Worm (Caenorhabditis elegans) whole organism, dauer: ENCODE results near the gene dyn-1.

Source experiments
- unc-62 ChIP-seq: sonication (generic microtip); optimal IDR thresholded peaks from 2 replicates; lab custom pipeline; 2017; ENCODE audit warnings: missing biosample characterization, missing genetic modification reagents, missing genetic modification characterization

The dyn-1 gene

ce11 chrX:15567986-15568940 is at the start of gene dyn-1:
dyn-1 (plus strand) TSS chrX:15568890.
- TF ChIP-seq unc-62 (GFP tag; lab: Kevin White, UChicago): no peak

DNA sequence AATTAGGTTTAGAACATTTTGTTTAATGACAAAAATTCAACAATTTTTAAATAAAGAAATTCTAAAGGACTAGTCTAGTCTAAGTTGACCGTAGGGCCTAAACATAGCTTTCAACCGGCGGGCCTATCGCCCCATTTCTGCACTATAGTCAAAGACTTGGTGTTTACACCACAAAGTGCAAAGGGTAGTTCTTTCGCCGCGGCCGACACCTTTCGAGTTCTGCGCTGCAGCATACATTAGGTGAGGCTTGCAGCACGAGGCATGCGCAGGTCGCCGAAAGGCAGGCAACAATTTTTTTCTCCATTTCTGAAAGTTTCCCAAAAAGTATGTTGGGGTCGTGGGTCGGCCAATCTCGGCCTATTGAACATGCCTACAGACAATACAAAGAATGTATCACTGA is 40.2 kb upstream of the dyn-1 start:
- TF ChIP-seq unc-62 (GFP tag; lab: Kevin White, UChicago): no peak

DNA sequence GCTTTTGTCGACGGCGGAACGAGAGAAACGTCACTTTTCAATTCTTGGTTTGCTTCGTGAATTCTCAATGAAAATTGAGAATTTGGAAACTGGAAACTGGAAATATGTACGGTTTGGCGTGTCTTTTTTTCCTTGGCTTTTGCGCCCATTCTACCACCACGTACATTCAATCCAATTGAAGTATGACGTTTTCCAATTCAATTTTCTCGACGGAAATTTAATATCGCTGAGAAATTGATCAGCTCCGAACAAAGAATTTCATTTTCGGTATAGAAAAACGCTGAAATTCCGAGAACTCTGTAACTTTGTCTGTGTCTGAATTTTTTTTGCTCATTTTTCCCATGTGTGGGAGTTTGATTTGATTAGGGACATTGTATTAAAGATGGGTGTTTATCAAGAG is 35.4 kb upstream of the dyn-1 start:
- TF ChIP-seq unc-62 (GFP tag; lab: Kevin White, UChicago): no peak

- no peak for TF ChIP-seq unc-62 (GFP tag; lab: Kevin White, UChicago)
These were observed 33.5 kb upstream of the dyn-1 start for ce11 chrX:15535190-15535636.

DNA sequence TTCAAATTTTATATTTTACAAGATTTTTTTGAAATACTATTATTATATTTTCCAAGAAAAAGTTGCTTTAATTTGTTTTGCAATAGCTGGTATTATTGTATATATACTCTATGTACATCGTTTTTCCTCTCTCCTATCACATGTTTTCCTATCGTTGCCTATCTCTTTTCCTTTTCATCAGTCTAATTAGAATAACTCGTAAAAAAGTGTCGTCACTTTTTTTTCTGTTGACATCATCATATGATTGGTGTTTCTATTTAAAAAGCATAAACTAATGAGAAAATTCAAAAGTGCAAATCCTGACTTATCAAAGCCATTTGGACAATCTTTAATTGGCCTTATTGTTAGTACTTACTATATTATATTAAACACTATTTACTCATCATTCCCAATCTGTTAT is 32.7 kb upstream of the dyn-1 start:
- no peak for TF ChIP-seq unc-62 (GFP tag; lab: Kevin White, UChicago)

DNA sequence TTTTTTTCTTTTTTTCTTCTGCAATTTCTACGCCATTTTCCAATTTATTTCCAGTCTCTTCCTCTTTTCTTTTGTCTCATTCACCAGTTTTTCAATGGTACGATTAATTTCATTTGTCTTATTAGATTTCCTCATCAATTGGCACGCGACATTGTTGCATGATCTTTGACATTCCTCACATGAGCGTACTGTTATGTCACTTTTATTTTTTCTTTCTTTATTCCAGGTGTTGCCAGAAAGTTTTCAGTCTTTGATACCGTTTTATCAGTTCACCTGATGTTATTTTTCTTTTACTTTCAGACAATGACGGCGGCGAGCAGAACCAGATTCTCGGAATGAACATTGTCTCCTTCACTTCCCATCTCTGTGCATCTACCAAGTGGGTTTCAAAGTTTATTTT is 31.3 kb upstream of the dyn-1 start, which contains the start of the genes olrn-1 and C02C6.14:
TSS of gene olrn-1 (plus strand) at position 301 of the 400 bp plus-strand sequence.
TSS of gene C02C6.14 (plus strand) at position 304 of the 400 bp plus-strand sequence.
- TF ChIP-seq unc-62 (GFP tag; lab: Kevin White, UChicago): no peak

DNA sequence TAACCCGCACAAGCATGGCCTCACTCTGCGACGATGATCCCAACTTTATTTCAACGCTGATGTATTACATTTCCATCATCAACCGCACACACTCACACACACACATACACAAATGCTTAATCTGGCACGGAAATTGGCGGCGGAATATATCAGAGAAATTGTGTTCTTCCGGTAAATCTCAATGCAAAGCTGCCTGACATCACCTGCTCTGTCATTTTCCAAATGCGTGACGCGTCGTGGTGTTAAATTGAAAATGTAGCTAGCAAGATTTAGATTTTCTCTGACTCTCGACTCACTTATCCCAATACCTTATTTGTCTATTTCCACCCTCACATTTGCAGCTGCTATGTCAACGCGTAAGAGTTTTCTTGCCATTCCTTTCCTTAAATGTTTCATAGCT is 29.4 kb upstream of the dyn-1 start:
- TF ChIP-seq unc-62 (GFP tag; lab: Kevin White, UChicago): no peak

DNA sequence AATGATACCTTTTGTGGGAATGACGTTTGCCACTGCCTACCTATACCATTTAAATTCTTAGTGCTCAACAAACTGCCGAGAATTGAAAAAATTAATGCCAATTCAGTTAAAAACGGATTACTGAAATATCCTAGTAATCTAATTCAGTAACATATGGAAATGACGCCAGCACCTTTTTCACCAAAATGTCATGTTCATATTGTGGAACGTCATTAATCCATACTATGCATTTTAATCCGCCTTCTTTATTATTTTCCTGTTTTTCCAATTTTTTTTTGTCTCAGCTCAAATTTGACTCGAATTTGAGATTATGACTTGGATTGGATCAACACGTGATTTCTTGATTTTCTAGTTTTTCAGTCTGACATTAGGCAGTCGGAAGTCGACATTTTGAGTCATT is 27.3 kb upstream of the dyn-1 start:
- no peak for TF ChIP-seq unc-62 (GFP tag; lab: Kevin White, UChicago)

DNA sequence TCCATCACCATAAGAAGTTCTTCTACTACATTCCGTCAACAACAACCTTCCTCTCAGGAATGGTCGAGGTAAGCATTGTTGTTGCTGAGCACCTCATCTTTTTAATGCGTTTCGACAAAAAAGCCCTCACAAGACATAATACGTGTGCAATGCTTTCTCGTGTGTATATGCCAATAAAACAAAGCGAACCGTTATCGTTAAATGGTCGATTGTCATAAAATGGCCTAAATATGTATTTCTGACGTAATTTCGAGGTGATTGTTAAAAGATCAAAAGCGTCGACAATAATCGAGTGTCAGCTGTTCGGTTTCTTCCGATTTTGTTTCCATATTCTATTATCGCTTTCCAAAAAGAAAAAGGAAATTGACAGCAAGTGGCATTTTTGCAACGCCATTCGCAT is 24.0 kb upstream of the dyn-1 start:
- no peak for TF ChIP-seq unc-62 (GFP tag; lab: Kevin White, UChicago)

DNA sequence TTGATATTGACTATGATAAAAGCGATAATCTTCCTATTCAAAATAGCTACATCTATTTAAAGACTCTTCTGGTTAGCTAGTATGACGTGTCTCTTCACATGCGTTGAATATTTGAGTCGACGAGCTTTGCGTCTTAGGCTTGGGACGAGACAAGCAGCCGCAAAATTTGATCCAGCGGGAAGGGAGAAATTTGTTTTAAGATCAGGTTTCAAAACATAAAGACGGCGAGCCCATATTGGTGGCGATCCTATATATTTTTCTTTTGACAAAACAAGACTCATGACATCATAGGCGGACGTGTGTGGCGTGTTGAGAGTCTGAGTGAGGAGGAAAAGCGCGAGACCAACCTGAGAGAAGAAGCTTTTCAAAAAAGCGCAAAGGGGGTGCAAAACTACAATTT is 23.2 kb upstream of the dyn-1 start:
- TF ChIP-seq unc-62 (GFP tag; lab: Kevin White, UChicago): no peak

ce11 chrX:15546943-15547342 is 21.7 kb upstream of the dyn-1 start:
- no peak for TF ChIP-seq unc-62 (GFP tag; lab: Kevin White, UChicago)

DNA sequence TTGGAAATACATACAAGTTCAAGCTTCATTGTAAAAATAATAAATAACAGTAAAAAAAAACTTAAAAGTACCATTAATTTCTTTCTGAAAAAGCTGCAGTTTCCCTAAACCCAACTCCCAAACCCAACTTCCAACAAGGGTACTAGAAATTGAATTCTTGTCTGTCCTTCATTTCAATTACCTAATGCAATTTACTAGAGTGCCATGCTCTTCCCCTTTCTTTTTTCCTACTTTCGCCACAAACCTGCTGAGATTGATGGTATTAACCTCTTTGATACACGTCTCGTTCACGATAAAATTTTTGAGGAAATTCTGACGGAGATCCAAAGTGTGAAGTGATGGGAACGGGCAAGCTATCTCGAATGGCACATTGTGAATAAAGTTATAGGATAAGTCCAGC is 20.8 kb upstream of the dyn-1 start:
- TF ChIP-seq unc-62 (GFP tag; lab: Kevin White, UChicago): no peak

DNA sequence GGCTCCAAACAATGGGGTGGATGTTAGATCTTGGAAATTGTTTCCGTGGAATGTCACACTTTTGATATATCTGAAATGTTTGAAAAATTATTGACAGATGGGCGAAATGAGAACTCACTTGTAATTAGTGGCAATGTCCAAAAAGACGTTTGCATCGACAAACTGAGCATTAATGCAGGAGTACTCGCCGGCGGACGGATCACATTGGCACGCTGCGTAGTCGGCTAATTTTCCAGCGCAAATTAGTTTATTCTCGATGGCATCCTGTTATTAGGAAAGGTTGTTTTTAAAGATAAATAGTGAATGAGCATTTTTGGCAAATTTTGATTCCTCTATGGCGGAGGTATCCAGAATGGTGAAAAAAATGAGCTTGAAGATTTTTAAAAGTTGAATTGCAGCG is 17.9 kb upstream of the dyn-1 start:
- no peak for TF ChIP-seq unc-62 (GFP tag; lab: Kevin White, UChicago)

ce11 chrX:15552024-15552769 is 16.5 kb upstream of the dyn-1 start:
- no peak for TF ChIP-seq unc-62 (GFP tag; lab: Kevin White, UChicago)

DNA sequence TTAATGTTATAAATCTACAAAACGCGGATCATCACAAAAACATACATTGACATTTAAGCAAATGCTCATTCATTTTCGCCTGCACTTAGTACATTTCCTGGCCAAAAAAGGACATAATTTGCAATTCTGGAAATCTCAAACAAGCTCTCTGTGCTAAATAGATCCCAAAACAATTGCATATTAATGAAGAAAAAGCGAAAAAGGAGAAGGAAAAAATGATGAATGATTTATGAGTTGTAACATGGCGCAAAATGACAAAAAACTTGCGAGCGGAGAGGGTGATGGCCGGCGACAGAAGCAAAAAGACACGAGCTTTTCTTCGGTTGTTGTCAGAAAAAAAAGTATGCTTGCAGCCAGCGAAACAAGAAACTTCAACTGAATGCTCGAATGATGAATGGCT is 13.8 kb upstream of the dyn-1 start:
- TF ChIP-seq unc-62 (GFP tag; lab: Kevin White, UChicago): no peak

- no peak for TF ChIP-seq unc-62 (GFP tag; lab: Kevin White, UChicago)
These were observed 13.2 kb upstream of the dyn-1 start for ce11 chrX:15555529-15555928.
